Worm (Caenorhabditis elegans) whole organism, L1 larva: ENCODE data around the gene oma-2.

Experiments
- C04F5.9 ChIP-seq: sonication (generic microtip); optimal IDR thresholded peaks from 2 replicates; lab custom pipeline; 2016; ENCODE audit warnings: missing genetic modification characterization, missing compliant biosample characterization
- C16A3.4 ChIP-seq: fragments of 150-350 bp; optimal IDR thresholded peaks from 2 replicates; lab custom pipeline; 2014; ENCODE audit warnings: missing biosample characterization, missing genetic modification characterization
- C34B4.2 ChIP-seq: sonication (generic microtip); optimal IDR thresholded peaks from 2 replicates; lab custom pipeline; 2017; ENCODE audit warnings: mild to moderate bottlenecking, missing genetic modification characterization, missing compliant biosample characterization
- F16B12.6 ChIP-seq: fragments of 150-350 bp; optimal IDR thresholded peaks from 2 replicates; lab custom pipeline; 2014; ENCODE audit warnings: missing biosample characterization, missing genetic modification characterization
- aha-1 ChIP-seq: fragments of 150-350 bp; optimal IDR thresholded peaks from 2 replicates; lab custom pipeline; 2014; ENCODE audit warnings: missing biosample characterization, missing genetic modification characterization
- ama-1 ChIP-seq: fragments of 150-350 bp; optimal IDR thresholded peaks from 2 replicates; lab custom pipeline; 2014
- blmp-1 ChIP-seq: fragments of 150-350 bp; optimal IDR thresholded peaks from 2 replicates; lab custom pipeline; 2014; ENCODE audit warnings: missing biosample characterization, missing genetic modification characterization
- ceh-63 ChIP-seq: fragments of 200-800 bp; sonication (Bioruptor generic); optimal IDR thresholded peaks from 2 replicates; lab custom pipeline; 2018; ENCODE audit warnings: mild to moderate bottlenecking, missing genetic modification characterization, missing compliant biosample characterization
- ceh-8 ChIP-seq: fragments of 200-800 bp; sonication (Bioruptor generic); optimal IDR thresholded peaks from 2 replicates; lab custom pipeline; 2018; ENCODE audit warnings: mild to moderate bottlenecking, missing genetic modification characterization, moderate library complexity, missing compliant biosample characterization
- ceh-88 ChIP-seq: fragments of 200-800 bp; sonication (Bioruptor generic); IDR thresholded peaks from 2 replicates; pipeline ENCODE4 v1.3.6; 2022; ENCODE audit warnings: missing genetic modification characterization, missing compliant biosample characterization
- ces-1 ChIP-seq: fragments of 150-350 bp; optimal IDR thresholded peaks from 2 replicates; lab custom pipeline; 2014; ENCODE audit warnings: missing biosample characterization, missing genetic modification reagents, missing genetic modification characterization
- dpl-1 ChIP-seq, 3 experiments: fragments of 150-350 bp in 2 of 3; sonication (generic microtip) in 1 of 3; optimal IDR thresholded peaks; 2 replicates each; lab custom pipeline; 2014 to 2017; ENCODE audit warnings: missing biosample characterization in 3 of 3, missing genetic modification characterization in 3 of 3, missing genetic modification reagents in 3 of 3
- dsc-1 ChIP-seq: sonication (generic microtip); optimal IDR thresholded peaks from 2 replicates; lab custom pipeline; 2016; ENCODE audit warnings: mild to moderate bottlenecking, missing genetic modification characterization, missing compliant biosample characterization
- efl-1 ChIP-seq, 4 experiments: fragments of 150-350 bp; optimal IDR thresholded peaks in 3 of 4; peaks in 1 of 4; 1 replicate in 1 of 4; 2 replicates in 3 of 4; lab custom pipeline; 2014; ENCODE audit warnings: missing biosample characterization in 2 of 4, missing genetic modification characterization in 2 of 4, missing genetic modification reagents in 2 of 4
- egl-27 ChIP-seq, 2 experiments: fragments of 150-350 bp in 1 of 2; sonication (generic microtip); optimal IDR thresholded peaks; 3 replicates each; lab custom pipeline; 2017 to 2018; ENCODE audit warnings: missing biosample characterization in 2 of 2, missing genetic modification characterization in 2 of 2, missing genetic modification reagents in 2 of 2
- fkh-4 ChIP-seq: sonication (generic microtip); optimal IDR thresholded peaks from 2 replicates; lab custom pipeline; 2016; ENCODE audit warnings: missing compliant biosample characterization, missing genetic modification characterization, borderline replicate concordance
- fkh-8 ChIP-seq: sonication (generic microtip); optimal IDR thresholded peaks from 2 replicates; lab custom pipeline; 2016; ENCODE audit warnings: mild to moderate bottlenecking, missing genetic modification characterization, missing compliant biosample characterization
- fos-1 ChIP-seq: fragments of 150-350 bp; optimal IDR thresholded peaks from 2 replicates; lab custom pipeline; 2014; ENCODE audit warnings: missing biosample characterization, missing genetic modification characterization
- grh-1 ChIP-seq: fragments of 200-800 bp; sonication (Bioruptor generic); IDR thresholded peaks from 2 replicates; pipeline ENCODE4 v1.3.6; 2022; ENCODE audit warnings: missing genetic modification reagents, missing genetic modification characterization, missing compliant biosample characterization
- hlh-17 ChIP-seq: fragments of 200-800 bp; sonication (Bioruptor generic); optimal IDR thresholded peaks from 2 replicates; lab custom pipeline; 2018; ENCODE audit warnings: missing genetic modification characterization, mild to moderate bottlenecking, missing compliant biosample characterization, moderate library complexity, borderline replicate concordance
- hpl-2 ChIP-seq: fragments of 150-350 bp; optimal IDR thresholded peaks from 2 replicates; lab custom pipeline; 2014; ENCODE audit warnings: missing biosample characterization, missing genetic modification reagents, missing genetic modification characterization
- irx-1 ChIP-seq: sonication (generic microtip); optimal IDR thresholded peaks from 2 replicates; lab custom pipeline; 2016; ENCODE audit warnings: missing genetic modification characterization, missing compliant biosample characterization
- isw-1 ChIP-seq: fragments of 200-800 bp; sonication (Bioruptor generic); IDR thresholded peaks from 2 replicates; pipeline ENCODE4 v1.3.6; 2022; ENCODE audit warnings: missing genetic modification characterization, missing compliant biosample characterization
- jun-1 ChIP-seq: fragments of 150-350 bp; optimal IDR thresholded peaks from 2 replicates; lab custom pipeline; 2014; ENCODE audit warnings: missing biosample characterization, missing genetic modification reagents, missing genetic modification characterization
- lin-15B ChIP-seq: fragments of 150-350 bp; sonication (generic microtip); optimal IDR thresholded peaks from 3 replicates; lab custom pipeline; 2014; ENCODE audit warnings: missing biosample characterization, missing genetic modification characterization
- lsy-2 ChIP-seq, 2 experiments: fragments of 150-350 bp; optimal IDR thresholded peaks; 2 replicates each; lab custom pipeline; 2014; ENCODE audit warnings: missing biosample characterization in 2 of 2, missing genetic modification characterization in 2 of 2
- mep-1 ChIP-seq: fragments of 150-350 bp; optimal IDR thresholded peaks from 2 replicates; lab custom pipeline; 2014; ENCODE audit warnings: missing biosample characterization, missing genetic modification characterization
- nhr-11 ChIP-seq: fragments of 150-350 bp; optimal IDR thresholded peaks from 2 replicates; lab custom pipeline; 2014; ENCODE audit warnings: missing biosample characterization, missing genetic modification characterization
- nhr-12 ChIP-seq: sonication (generic microtip); optimal IDR thresholded peaks from 2 replicates; lab custom pipeline; 2017; ENCODE audit warnings: missing biosample characterization, missing genetic modification characterization
- nhr-20 ChIP-seq: sonication (generic microtip); optimal IDR thresholded peaks from 2 replicates; lab custom pipeline; 2016; ENCODE audit warnings: mild to moderate bottlenecking, missing genetic modification characterization, missing compliant biosample characterization
- nhr-47 ChIP-seq: sonication (generic microtip); optimal IDR thresholded peaks from 2 replicates; lab custom pipeline; 2016; ENCODE audit warnings: mild to moderate bottlenecking, missing genetic modification characterization, moderate library complexity, missing compliant biosample characterization
- nhr-84 ChIP-seq: sonication (generic microtip); optimal IDR thresholded peaks from 2 replicates; lab custom pipeline; 2017; ENCODE audit warnings: missing biosample characterization, missing genetic modification characterization
- nhr-85 ChIP-seq: sonication (generic microtip); peaks from one replicate; lab custom pipeline; 2016; ENCODE audit warnings: missing genetic modification characterization, inconsistent platforms, missing compliant biosample characterization
- nhr-90 ChIP-seq: sonication (generic microtip); optimal IDR thresholded peaks from 2 replicates; lab custom pipeline; 2016; ENCODE audit warnings: mild to moderate bottlenecking, missing genetic modification characterization, missing compliant biosample characterization; ENCODE audit not compliant: poor library complexity
- pax-3 ChIP-seq: fragments of 200-800 bp; sonication (Bioruptor generic); optimal IDR thresholded peaks from 2 replicates; lab custom pipeline; 2018; ENCODE audit warnings: mild to moderate bottlenecking, missing genetic modification characterization, moderate library complexity, missing compliant biosample characterization
- rnt-1 ChIP-seq: sonication (generic microtip); optimal IDR thresholded peaks from 2 replicates; lab custom pipeline; 2016; ENCODE audit warnings: mild to moderate bottlenecking, missing genetic modification characterization, moderate library complexity, missing compliant biosample characterization
- sup-37 ChIP-seq: fragments of 200-800 bp; sonication (Bioruptor generic); optimal IDR thresholded peaks from 2 replicates; lab custom pipeline; 2018; ENCODE audit warnings: mild to moderate bottlenecking, missing genetic modification characterization, missing compliant biosample characterization
- swsn-7 ChIP-seq: sonication (generic microtip); optimal IDR thresholded peaks from 2 replicates; lab custom pipeline; 2016; ENCODE audit warnings: missing genetic modification characterization, missing compliant biosample characterization
- tbx-2 ChIP-seq: sonication (generic microtip); optimal IDR thresholded peaks from 2 replicates; lab custom pipeline; 2016; ENCODE audit warnings: missing genetic modification characterization, missing compliant biosample characterization
- tlp-1 ChIP-seq: fragments of 150-350 bp; optimal IDR thresholded peaks from 2 replicates; lab custom pipeline; 2014; ENCODE audit warnings: missing biosample characterization, missing genetic modification characterization
- unc-130 ChIP-seq: fragments of 150-350 bp; optimal IDR thresholded peaks from 2 replicates; lab custom pipeline; 2017; ENCODE audit warnings: missing biosample characterization, missing genetic modification characterization, inconsistent platforms
- unc-30 ChIP-seq: sonication (generic microtip); optimal IDR thresholded peaks from 2 replicates; lab custom pipeline; 2017; ENCODE audit warnings: missing biosample characterization, missing genetic modification characterization
- unc-62 ChIP-seq: fragments of 150-350 bp; optimal IDR thresholded peaks from 2 replicates; lab custom pipeline; 2014; ENCODE audit warnings: missing biosample characterization, missing genetic modification reagents, missing genetic modification characterization
- unc-86 ChIP-seq: sonication (generic microtip); optimal IDR thresholded peaks from 2 replicates; lab custom pipeline; 2016; ENCODE audit warnings: missing genetic modification characterization, missing compliant biosample characterization
- vab-15 ChIP-seq: sonication (generic microtip); optimal IDR thresholded peaks from 2 replicates; lab custom pipeline; 2017; ENCODE audit warnings: missing genotype, mild to moderate bottlenecking, missing genetic modification characterization, missing compliant biosample characterization
- zip-4 ChIP-seq: fragments of 200-800 bp; sonication (Bioruptor generic); optimal IDR thresholded peaks from 2 replicates; lab custom pipeline; 2018; ENCODE audit warnings: mild to moderate bottlenecking, missing genetic modification characterization, moderate library complexity, missing compliant biosample characterization
- ztf-11 ChIP-seq, 2 experiments: sonication (generic microtip); optimal IDR thresholded peaks; 2 replicates each; lab custom pipeline; 2016 to 2017; ENCODE audit warnings: missing genetic modification characterization in 2 of 2, missing biosample characterization in 1 of 2, missing compliant biosample characterization in 1 of 2
- ztf-4 ChIP-seq: fragments of 150-350 bp; optimal IDR thresholded peaks from 2 replicates; lab custom pipeline; 2014; ENCODE audit warnings: missing biosample characterization, missing genetic modification characterization

Gene oma-2

DNA sequence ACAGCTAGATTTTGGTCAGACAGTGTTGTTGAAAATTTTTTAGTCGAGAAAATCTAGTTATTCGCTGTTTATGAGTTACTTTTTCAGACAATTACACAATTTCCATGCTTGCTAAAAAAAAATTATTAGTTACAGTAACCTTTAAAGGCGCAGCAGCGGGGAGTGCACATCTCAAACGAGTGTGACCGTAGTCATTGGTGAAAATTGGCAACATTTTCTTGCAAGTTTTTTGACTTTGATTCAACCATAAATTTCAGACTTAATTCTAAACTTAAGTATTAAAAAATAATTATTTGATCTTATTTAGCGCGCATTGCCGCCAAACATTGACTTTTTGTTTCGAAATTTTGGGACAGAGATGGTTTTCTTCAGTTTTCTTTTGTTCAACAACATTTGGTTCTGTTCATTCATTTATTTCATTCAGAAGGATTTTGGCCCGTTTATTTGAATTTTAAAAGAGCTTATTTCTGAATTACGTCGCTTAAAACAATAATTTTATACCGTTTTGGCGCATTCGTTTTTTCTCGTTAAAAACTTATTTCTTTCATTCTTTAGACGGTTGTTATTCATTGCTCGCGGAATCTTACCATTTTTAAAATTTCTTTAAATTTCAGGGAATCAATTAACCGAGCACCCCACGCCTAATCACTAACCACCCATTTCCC is at the start of gene oma-2:
Gene oma-2 (plus strand): TSS at position 615 of the 665 bp plus-strand sequence.
- no peak for TF ChIP-seq irx-1 (tag; lab: Kevin White, UChicago)
- TF ChIP-seq lsy-2 (tag; optimal IDR thresholded peaks at IDR 0.05; lab: Kevin White, UChicago), result peak in 1 of 2 experiments; percentile 7
- TF ChIP-seq nhr-12 (tag; lab: Kevin White, UChicago), result no peak
- no peak for TF ChIP-seq jun-1 (tag; lab: Kevin White, UChicago)
- TF ChIP-seq efl-1 (optimal IDR thresholded peaks at IDR 0.05; lab: Kevin White, UChicago), result no peak
- no peak for TF ChIP-seq efl-1 (GFP tag; optimal IDR thresholded peaks at IDR 0.05 in 1 of 2; lab: Kevin White, UChicago)
- no peak for TF ChIP-seq ceh-88 (GFP tag; lab: Robert Waterston, UW)
- TF ChIP-seq nhr-11 (tag; lab: Kevin White, UChicago), result no peak

DNA sequence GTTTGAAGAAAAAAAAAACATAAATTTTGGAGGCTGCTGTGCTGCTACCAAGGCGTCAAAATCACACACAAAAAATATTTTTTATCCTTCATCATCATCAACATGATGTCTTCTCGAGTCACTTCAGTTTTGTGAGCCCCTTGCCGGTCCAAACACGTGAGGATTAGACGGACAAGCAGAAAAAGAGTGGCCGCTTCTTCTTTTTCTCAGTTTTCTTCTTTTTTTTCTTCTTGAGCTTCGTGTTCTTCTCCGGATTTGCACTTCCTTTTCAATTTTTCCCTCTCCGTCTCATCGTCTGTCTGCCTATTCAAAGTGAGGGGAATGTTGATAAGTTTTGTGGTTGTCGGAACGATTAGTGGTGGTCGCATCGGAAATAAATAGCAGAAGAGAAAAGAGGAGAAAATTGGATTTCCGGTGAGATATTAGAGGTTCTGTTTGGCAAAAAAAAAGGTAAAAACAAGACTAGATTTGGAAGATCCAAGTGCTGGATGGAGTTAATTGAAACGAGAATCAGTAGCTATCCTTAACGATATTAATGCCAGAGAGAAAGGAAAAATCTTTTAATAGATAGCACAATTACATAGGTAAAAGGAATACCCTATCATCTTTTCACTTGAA is 48.8 kb upstream of the oma-2 start:
- TF ChIP-seq C34B4.2, result no peak
- peak in 1 of 3 experiments; percentile 1 for TF ChIP-seq dpl-1 (GFP tag; optimal IDR thresholded peaks at IDR 0.05; lab: Kevin White, UChicago)
- no peak for TF ChIP-seq C16A3.4 (tag; lab: Kevin White, UChicago)
- TF ChIP-seq tbx-2 (tag; lab: Kevin White, UChicago), result no peak
- TF ChIP-seq nhr-90, result no peak
- no peak for TF ChIP-seq unc-130 (tag; lab: Kevin White, UChicago)
- TF ChIP-seq unc-62, result no peak
- no peak for TF ChIP-seq zip-4 (GFP tag; lab: Kevin White, UChicago)
- TF ChIP-seq unc-30 (tag; lab: Kevin White, UChicago), result no peak
- TF ChIP-seq F16B12.6 (tag; lab: Kevin White, UChicago), result no peak
- TF ChIP-seq ceh-88 (GFP tag; lab: Robert Waterston, UW), result no peak
- TF ChIP-seq nhr-47 (tag; lab: Kevin White, UChicago), result peak; percentile 4
- TF ChIP-seq ceh-8, result no peak
- no peak for TF ChIP-seq nhr-84 (tag; lab: Kevin White, UChicago)
- peak; percentile 32 for TF ChIP-seq mep-1
- no peak for TF ChIP-seq ztf-11 (tag; optimal IDR thresholded peaks at IDR 0.05; lab: Kevin White, UChicago)
- peak; percentile 10 for TF ChIP-seq fkh-8
- TF ChIP-seq ceh-63, result no peak
- no peak for TF ChIP-seq tlp-1 (tag; lab: Kevin White, UChicago)
- TF ChIP-seq C04F5.9 (tag; lab: Kevin White, UChicago), result no peak
- no peak for TF ChIP-seq lin-15B (tag; lab: Kevin White, UChicago)
- TF ChIP-seq isw-1, result no peak
- TF ChIP-seq pax-3 (tag; lab: Kevin White, UChicago), result no peak
- TF ChIP-seq ces-1 (GFP tag; lab: Kevin White, UChicago), result no peak
- no peak for TF ChIP-seq unc-86 (tag; lab: Kevin White, UChicago)
- no peak for TF ChIP-seq ztf-4 (tag; lab: Kevin White, UChicago)
- TF ChIP-seq hlh-17 (GFP tag; lab: Kevin White, UChicago), result no peak
- no peak for TF ChIP-seq efl-1 (optimal IDR thresholded peaks at IDR 0.05; lab: Kevin White, UChicago)
- TF ChIP-seq efl-1 (GFP tag; optimal IDR thresholded peaks at IDR 0.05 in 1 of 2; lab: Kevin White, UChicago), result peak in 1 of 2 experiments; percentile 48
- TF ChIP-seq blmp-1, result peak; percentile 46
- TF ChIP-seq fos-1 (tag; lab: Kevin White, UChicago), result no peak
- TF ChIP-seq rnt-1 (tag; lab: Kevin White, UChicago), result peak; percentile 8
- TF ChIP-seq sup-37 (GFP tag; lab: Kevin White, UChicago), result no peak
- no peak for TF ChIP-seq swsn-7 (tag; lab: Kevin White, UChicago)
- peak in 1 of 2 experiments; percentile 2 for TF ChIP-seq egl-27 (tag; optimal IDR thresholded peaks at IDR 0.05; lab: Kevin White, UChicago)
- no peak for TF ChIP-seq nhr-85 (tag; lab: Kevin White, UChicago)
- TF ChIP-seq nhr-20, result no peak
- no peak for TF ChIP-seq hpl-2
- TF ChIP-seq vab-15 (tag; lab: Kevin White, UChicago), result no peak
- no peak for TF ChIP-seq ama-1 (lab: Kevin White, UChicago)
- no peak for TF ChIP-seq fkh-4 (tag; lab: Kevin White, UChicago)
- TF ChIP-seq grh-1, result no peak
- TF ChIP-seq dsc-1 (tag; lab: Kevin White, UChicago), result peak; percentile 26
- TF ChIP-seq aha-1, result no peak
- TF ChIP-seq nhr-11 (tag; lab: Kevin White, UChicago), result no peak
